Fruit fly (Drosophila melanogaster) whole organism, embryonic: ENCODE measurements around the gene dsf.

Source experiments
- ATbp ChIP-seq: fragments of 200-800 bp; sonication (Bioruptor generic); optimal IDR thresholded peaks from 2 replicates; lab custom pipeline; 2017; ENCODE audit warnings: missing biosample characterization, mild to moderate bottlenecking, missing genetic modification characterization, missing genetic modification reagents
- B-H1 ChIP-seq: fragments of 200-800 bp; sonication (Bioruptor generic); IDR thresholded peaks from 3 replicates; pipeline ENCODE4 v1.3.6; 2022; ENCODE audit warnings: missing biosample characterization, missing genetic modification characterization
- CG11247 ChIP-seq: fragments of 200-800 bp; sonication (Bioruptor generic); IDR thresholded peaks from 2 replicates; pipeline ENCODE4 v1.3.6; 2022; ENCODE audit warnings: missing biosample characterization, missing genetic modification characterization
- CG11696 ChIP-seq: fragments of 200-800 bp; sonication (Bioruptor generic); IDR thresholded peaks from 2 replicates; pipeline ENCODE4 v1.3.6; 2022; ENCODE audit warnings: missing biosample characterization, missing genetic modification characterization
- CG11723 ChIP-seq: fragments of 200-800 bp; sonication (Bioruptor generic); optimal IDR thresholded peaks from 2 replicates; lab custom pipeline; 2017; ENCODE audit warnings: missing biosample characterization, mild to moderate bottlenecking, missing genetic modification characterization
- CG1233 ChIP-seq: fragments of 200-800 bp; sonication (Bioruptor generic); optimal IDR thresholded peaks from 4 replicates; lab custom pipeline; 2018; ENCODE audit warnings: missing biosample characterization, mild to moderate bottlenecking, missing genetic modification characterization
- CG13287 ChIP-seq: fragments of 200-800 bp; sonication (Bioruptor generic); IDR thresholded peaks from 2 replicates; pipeline ENCODE4 v1.3.6; 2022; ENCODE audit warnings: missing biosample characterization, missing genetic modification characterization; ENCODE audit not compliant: partially characterized antibody
- CG13296 ChIP-seq: fragments of 200-800 bp; sonication (Bioruptor generic); optimal IDR thresholded peaks from 3 replicates; lab custom pipeline; 2018; ENCODE audit warnings: missing biosample characterization, mild to moderate bottlenecking, missing genetic modification characterization
- CG14441 ChIP-seq: fragments of 200-800 bp; sonication (Bioruptor generic); IDR thresholded peaks from 2 replicates; pipeline ENCODE4 v1.3.6; 2022; ENCODE audit warnings: missing biosample characterization, missing genetic modification characterization
- CG14710 ChIP-seq: fragments of 200-800 bp; sonication (Bioruptor generic); optimal IDR thresholded peaks from 3 replicates; lab custom pipeline; 2019; ENCODE audit warnings: missing biosample characterization, mild to moderate bottlenecking, missing genetic modification characterization, moderate library complexity
- CG14860 ChIP-seq: fragments of 200-800 bp; sonication (Bioruptor generic); IDR thresholded peaks from 3 replicates; pipeline ENCODE4 v1.3.6; 2022; ENCODE audit warnings: missing biosample characterization, missing genetic modification characterization; ENCODE audit not compliant: partially characterized antibody
- CG1792 ChIP-seq: fragments of 200-800 bp; sonication (Bioruptor generic); optimal IDR thresholded peaks from 2 replicates; lab custom pipeline; 2016; ENCODE audit warnings: missing biosample characterization, missing genetic modification characterization
- CG2202 ChIP-seq: fragments of 200-800 bp; sonication (Bioruptor generic); optimal IDR thresholded peaks from 2 replicates; lab custom pipeline; 2018; ENCODE audit warnings: missing biosample characterization, mild to moderate bottlenecking, missing genetic modification characterization
- CG2875 ChIP-seq: fragments of 200-800 bp; sonication (Bioruptor generic); optimal IDR thresholded peaks from 2 replicates; lab custom pipeline; 2017; ENCODE audit warnings: missing biosample characterization, mild to moderate bottlenecking, missing genetic modification characterization, missing genetic modification reagents
- CG31224 ChIP-seq: fragments of 200-800 bp; sonication (Bioruptor generic); IDR thresholded peaks from 2 replicates; pipeline ENCODE4 v1.3.6; 2022; ENCODE audit warnings: missing biosample characterization, missing genetic modification characterization
- CG32767 ChIP-seq: fragments of 200-800 bp; sonication (Bioruptor generic); IDR thresholded peaks from 2 replicates; pipeline ENCODE4 v1.3.6; 2022; ENCODE audit warnings: missing biosample characterization, missing genetic modification characterization
- CG3407 ChIP-seq: fragments of 200-800 bp; sonication (Bioruptor generic); optimal IDR thresholded peaks from 2 replicates; lab custom pipeline; 2018; ENCODE audit warnings: missing biosample characterization, mild to moderate bottlenecking, missing genetic modification characterization
- CG4328 ChIP-seq: fragments of 200-800 bp; sonication (Bioruptor generic); optimal IDR thresholded peaks from 3 replicates; lab custom pipeline; 2017; ENCODE audit warnings: missing biosample characterization, missing genetic modification reagents, missing genetic modification characterization
- CG4424 ChIP-seq: fragments of 200-800 bp; sonication (Bioruptor generic); optimal IDR thresholded peaks from 3 replicates; lab custom pipeline; 2016; ENCODE audit warnings: missing biosample characterization, missing genetic modification characterization
- CG4617 ChIP-seq: fragments of 200-800 bp; sonication (Bioruptor generic); optimal IDR thresholded peaks from 3 replicates; lab custom pipeline; 2016; ENCODE audit warnings: missing biosample characterization, missing genetic modification characterization, borderline replicate concordance
- CG5953 ChIP-seq: fragments of 200-800 bp; sonication (Bioruptor generic); IDR thresholded peaks from 2 replicates; pipeline ENCODE4 v1.3.6; 2022; ENCODE audit warnings: missing biosample characterization, missing genetic modification characterization
- CG6683 ChIP-seq: fragments of 200-800 bp; sonication (Bioruptor generic); optimal IDR thresholded peaks from 2 replicates; lab custom pipeline; 2017; ENCODE audit warnings: missing biosample characterization, mild to moderate bottlenecking, missing genetic modification characterization, missing genetic modification reagents
- CG7372 ChIP-seq: fragments of 200-800 bp; sonication (Bioruptor generic); IDR thresholded peaks from 2 replicates; pipeline ENCODE4 v1.3.6; 2022; ENCODE audit warnings: missing biosample characterization, missing genetic modification characterization
- CG9609 ChIP-seq: fragments of 200-800 bp; sonication (Bioruptor generic); optimal IDR thresholded peaks from 3 replicates; lab custom pipeline; 2016; ENCODE audit warnings: missing biosample characterization, missing genetic modification characterization
- Dip2 ChIP-seq: fragments of 200-800 bp; sonication (Bioruptor generic); IDR thresholded peaks from 2 replicates; pipeline ENCODE4 v1.3.6; 2022; ENCODE audit warnings: missing biosample characterization, missing genetic modification characterization
- Doc2 ChIP-seq: fragments of 200-800 bp; sonication (Bioruptor generic); IDR thresholded peaks from 2 replicates; pipeline ENCODE4 v1.3.6; 2022; ENCODE audit warnings: missing biosample characterization, missing genetic modification characterization
- E2f1 ChIP-seq: fragments of 200-800 bp; sonication (Bioruptor generic); IDR thresholded peaks from 2 replicates; pipeline ENCODE4 v1.3.6; 2022; ENCODE audit warnings: missing biosample characterization, missing genetic modification characterization
- ERR ChIP-seq: fragments of 200-800 bp; sonication (Bioruptor generic); optimal IDR thresholded peaks from 2 replicates; lab custom pipeline; 2016; ENCODE audit warnings: missing biosample characterization, missing genetic modification characterization
- Fer3 ChIP-seq: fragments of 200-800 bp; sonication (Bioruptor generic); optimal IDR thresholded peaks from 2 replicates; lab custom pipeline; 2018; ENCODE audit warnings: missing biosample characterization, mild to moderate bottlenecking, missing genetic modification characterization, moderate library complexity
- GATAe ChIP-seq: fragments of 200-800 bp; sonication (Bioruptor generic); conservative IDR thresholded peaks from 2 replicates; pipeline ENCODE4 v1.3.6; 2022; ENCODE audit warnings: missing biosample characterization, missing genetic modification characterization
- HLHmδ ChIP-seq: fragments of 200-800 bp; sonication (Bioruptor generic); optimal IDR thresholded peaks from 2 replicates; lab custom pipeline; 2018; ENCODE audit warnings: missing biosample characterization, mild to moderate bottlenecking, missing genetic modification characterization, moderate library complexity
- Hmx ChIP-seq: fragments of 200-800 bp; sonication (Bioruptor generic); optimal IDR thresholded peaks from 2 replicates; lab custom pipeline; 2016; ENCODE audit warnings: missing biosample characterization, missing genetic modification characterization
- Hr3 ChIP-seq: fragments of 200-800 bp; sonication (Bioruptor generic); optimal IDR thresholded peaks from 3 replicates; lab custom pipeline; 2016; ENCODE audit warnings: missing biosample characterization, missing genetic modification characterization
- Hr39 ChIP-seq: fragments of >200 bp; optimal IDR thresholded peaks from 2 replicates; lab custom pipeline; 2017
- Hsf ChIP-seq: fragments of 200-800 bp; sonication (Bioruptor generic); optimal IDR thresholded peaks from 3 replicates; lab custom pipeline; 2016; ENCODE audit warnings: missing biosample characterization, missing genetic modification characterization
- Neu2 ChIP-seq: fragments of 200-800 bp; sonication (Bioruptor generic); optimal IDR thresholded peaks from 3 replicates; lab custom pipeline; 2016; ENCODE audit warnings: missing biosample characterization, missing genetic modification characterization, borderline replicate concordance
- Sin3A ChIP-seq: fragments of >200 bp; optimal IDR thresholded peaks from 2 replicates; lab custom pipeline; 2018
- Ssrp ChIP-seq: fragments of 200-800 bp; sonication (Bioruptor generic); optimal IDR thresholded peaks from 2 replicates; lab custom pipeline; 2018; ENCODE audit warnings: missing biosample characterization, mild to moderate bottlenecking, missing genetic modification characterization, moderate library complexity
- Vsx1 ChIP-seq: fragments of 200-800 bp; sonication (Bioruptor generic); optimal IDR thresholded peaks from 2 replicates; lab custom pipeline; 2017; ENCODE audit warnings: missing biosample characterization, mild to moderate bottlenecking, missing genetic modification characterization, missing genetic modification reagents
- abd-A ChIP-seq: fragments of 200-800 bp; sonication (Bioruptor generic); optimal IDR thresholded peaks from 3 replicates; lab custom pipeline; 2019; ENCODE audit warnings: missing biosample characterization, mild to moderate bottlenecking, missing genetic modification characterization, moderate library complexity
- ash1 ChIP-seq: fragments of 200-800 bp; sonication (Bioruptor generic); optimal IDR thresholded peaks from 2 replicates; lab custom pipeline; 2018; ENCODE audit warnings: missing biosample characterization, mild to moderate bottlenecking, missing genetic modification characterization
- bowl ChIP-seq: fragments of 200-800 bp; sonication (Bioruptor generic); IDR thresholded peaks from 2 replicates; pipeline ENCODE4 v1.3.6; 2022; ENCODE audit warnings: missing biosample characterization, missing genetic modification characterization
- eve ChIP-seq, 2 experiments: fragments of >200 bp; optimal IDR thresholded peaks; 2 replicates each; lab custom pipeline; 2017; ENCODE audit warnings: missing biosample characterization in 2 of 2, missing genetic modification characterization in 2 of 2
- fru ChIP-seq: fragments of >200 bp; optimal IDR thresholded peaks from 2 replicates; lab custom pipeline; 2017
- jumu ChIP-seq: fragments of 200-800 bp; sonication (Bioruptor generic); optimal IDR thresholded peaks from 3 replicates; lab custom pipeline; 2016; ENCODE audit warnings: missing biosample characterization, missing genetic modification characterization
- klu ChIP-seq: fragments of 200-800 bp; sonication (Bioruptor generic); IDR thresholded peaks from 2 replicates; pipeline ENCODE4 v1.3.6; 2022; ENCODE audit warnings: missing biosample characterization, missing genetic modification characterization
- lmd ChIP-seq: fragments of 200-800 bp; sonication (Bioruptor generic); IDR thresholded peaks from 2 replicates; pipeline ENCODE4 v1.3.6; 2022; ENCODE audit warnings: missing biosample characterization, missing genetic modification characterization
- pnt ChIP-seq: fragments of 200-800 bp; sonication (Bioruptor generic); optimal IDR thresholded peaks from 3 replicates; lab custom pipeline; 2016; ENCODE audit warnings: missing biosample characterization, missing genetic modification characterization
- sqz ChIP-seq: fragments of 200-800 bp; sonication (Bioruptor generic); optimal IDR thresholded peaks from 3 replicates; lab custom pipeline; 2018; ENCODE audit warnings: missing biosample characterization, mild to moderate bottlenecking, missing genetic modification characterization
- tio ChIP-seq: fragments of 200-800 bp; sonication (Bioruptor generic); optimal IDR thresholded peaks from 2 replicates; lab custom pipeline; 2017; ENCODE audit warnings: missing biosample characterization, missing genetic modification characterization, inconsistent platforms
- tup ChIP-seq: fragments of 200-800 bp; sonication (Bioruptor generic); optimal IDR thresholded peaks from 2 replicates; lab custom pipeline; 2016; ENCODE audit warnings: missing biosample characterization, mild to moderate bottlenecking, missing genetic modification characterization, moderate library complexity
- usp ChIP-seq: fragments of >200 bp; optimal IDR thresholded peaks from 2 replicates; lab custom pipeline; 2017; ENCODE audit warnings: missing biosample characterization, missing genetic modification characterization
- wdn ChIP-seq: fragments of 200-800 bp; sonication (Bioruptor generic); IDR thresholded peaks from 2 replicates; pipeline ENCODE4 v1.3.6; 2022; ENCODE audit warnings: missing biosample characterization, missing genetic modification characterization

Gene dsf

dm6 chr2L:5876474-5877067 lies 49.2 kb upstream of the dsf start (continued):
- no peak for TF ChIP-seq CG11247 (GFP tag; lab: Robert Waterston, UW)
- no peak for TF ChIP-seq CG4617 (GFP tag; lab: Kevin White, UChicago)
- peak; percentile 71 for TF ChIP-seq CG13296 (GFP tag; lab: Kevin White, UChicago)
- TF ChIP-seq Hsf (GFP tag; lab: Kevin White, UChicago) = no peak
- no peak for TF ChIP-seq B-H1 (GFP tag; lab: Robert Waterston, UW)
- TF ChIP-seq sqz (GFP tag; lab: Kevin White, UChicago) = no peak
- TF ChIP-seq CG9609 (GFP tag; lab: Kevin White, UChicago) = no peak
- no peak for TF ChIP-seq Neu2 (GFP tag; lab: Kevin White, UChicago)
- 0 out of 2 replicates have a peak, but pooled peaks have one; percentile 22 for TF ChIP-seq CG31224 (GFP tag; lab: Robert Waterston, UW)
- no peak for TF ChIP-seq CG4424
- TF ChIP-seq CG5953 (GFP tag; lab: Robert Waterston, UW) = peak; percentile 38; the same call in 1 of the 2 replicates
- no peak for TF ChIP-seq tio
- TF ChIP-seq Vsx1 (GFP tag; lab: Kevin White, UChicago) = peak; percentile 56
- no peak for TF ChIP-seq CG14441
- TF ChIP-seq klu (GFP tag; lab: Robert Waterston, UW) = no peak
- no peak for TF ChIP-seq Hr39
- TF ChIP-seq Hmx (GFP tag; lab: Kevin White, UChicago) = no peak
- TF ChIP-seq CG2875 = peak; percentile 1
- no peak for TF ChIP-seq usp (GFP tag; lab: Kevin White, UChicago)
- peak; percentile 57 for TF ChIP-seq ATbp
- TF ChIP-seq wdn = no peak
- no peak for TF ChIP-seq Ssrp (tag; lab: Kevin White, UChicago)
- TF ChIP-seq GATAe (GFP tag; lab: Robert Waterston, UW) = no peak
- TF ChIP-seq ERR (GFP tag; lab: Kevin White, UChicago) = no peak
- peak; percentile 15 for TF ChIP-seq tup (GFP tag; lab: Kevin White, UChicago)
- no peak for TF ChIP-seq HLHmδ
- no peak for TF ChIP-seq Dip2 (GFP tag; lab: Robert Waterston, UW)
- TF ChIP-seq jumu (GFP tag; lab: Kevin White, UChicago) = no peak
- TF ChIP-seq CG1792 (GFP tag; lab: Kevin White, UChicago) = no peak
- peak; percentile 44 for TF ChIP-seq CG1233 (GFP tag; lab: Kevin White, UChicago)
- no peak for TF ChIP-seq CG2202 (tag; lab: Kevin White, UChicago)
- TF ChIP-seq fru (lab: Kevin White, UChicago) = no peak
- no peak for TF ChIP-seq eve (GFP tag; optimal IDR thresholded peaks at IDR 0.05; lab: Kevin White, UChicago)
- no peak for TF ChIP-seq lmd (GFP tag; lab: Robert Waterston, UW)
- TF ChIP-seq pnt = no peak
- TF ChIP-seq abd-A (tag; lab: Kevin White, UChicago) = no peak
- peak; percentile 11 for TF ChIP-seq CG6683 (GFP tag; lab: Kevin White, UChicago)
- TF ChIP-seq Fer3 = peak; percentile 60
- TF ChIP-seq CG32767 (GFP tag; lab: Robert Waterston, UW) = no peak
- TF ChIP-seq Hr3 (GFP tag; lab: Kevin White, UChicago) = no peak
- TF ChIP-seq CG14860 (GFP tag; lab: Robert Waterston, UW) = no peak
- TF ChIP-seq CG11696 = no peak
- peak; percentile 1 for TF ChIP-seq CG11723 (GFP tag; lab: Kevin White, UChicago)
- TF ChIP-seq CG13287 (GFP tag; lab: Robert Waterston, UW) = no peak
- no peak for TF ChIP-seq Doc2 (GFP tag; lab: Robert Waterston, UW)
- TF ChIP-seq bowl (GFP tag; lab: Robert Waterston, UW) = no peak
- TF ChIP-seq CG7372 (GFP tag; lab: Robert Waterston, UW) = no peak
- TF ChIP-seq Sin3A (lab: Kevin White, UChicago) = no peak
- TF ChIP-seq CG14710 = no peak
- TF ChIP-seq CG3407 = no peak
- no peak for TF ChIP-seq ash1 (GFP tag; lab: Kevin White, UChicago)
- TF ChIP-seq CG4328 = peak; percentile 20
- TF ChIP-seq E2f1 (GFP tag; lab: Robert Waterston, UW) = no peak
